Worm (Caenorhabditis elegans): Measurements from ENCODE around the gene capg-2.

capg-2 gene

ce11 chrV:12256398-12256797, 15.3 kb upstream of the capg-2 start, which contains the start of gene ugt-55:
Gene ugt-55, plus strand, starts transcription at chrV:12256698.
- TF ChIP-seq egl-27 (tag; optimal IDR thresholded peaks at IDR 0.05), result no peak
- no peak for TF ChIP-seq nhr-237 (tag; optimal IDR thresholded peaks at IDR 0.05)
- TF ChIP-seq aly-2 (tag; optimal IDR thresholded peaks at IDR 0.05), result no peak
- TF ChIP-seq nhr-23 (tag; optimal IDR thresholded peaks at IDR 0.05), result no peak
- TF ChIP-seq nhr-76 (tag; optimal IDR thresholded peaks at IDR 0.05), result no peak
- TF ChIP-seq lin-39 (tag; optimal IDR thresholded peaks at IDR 0.05), result no peak
- no peak for TF ChIP-seq zag-1 (tag; optimal IDR thresholded peaks at IDR 0.05)
- no peak for TF ChIP-seq ceh-16 (tag; optimal IDR thresholded peaks at IDR 0.05)
- TF ChIP-seq pha-4 (tag; optimal IDR thresholded peaks at IDR 0.05), result no peak
- no peak for TF ChIP-seq R02D3.7 (tag; optimal IDR thresholded peaks at IDR 0.05)
- no peak for TF ChIP-seq ztf-11 (tag; optimal IDR thresholded peaks at IDR 0.05)
- TF ChIP-seq ceh-82 (tag; optimal IDR thresholded peaks at IDR 0.05), result no peak
- TF ChIP-seq lsy-12 (tag; optimal IDR thresholded peaks at IDR 0.05), result no peak

ce11 chrV:12258922-12259321, 12.8 kb upstream of the capg-2 start, which contains the start of gene ugt-56:
Gene ugt-56, plus strand, starts transcription at chrV:12258982.
- TF ChIP-seq fos-1 (tag; optimal IDR thresholded peaks at IDR 0.05) (no peak), ceh-82 (tag; optimal IDR thresholded peaks at IDR 0.05) (no peak), snpc-4 (tag; optimal IDR thresholded peaks at IDR 0.05) (no peak), nhr-76 (tag; optimal IDR thresholded peaks at IDR 0.05) (no peak), elt-2 (tag; optimal IDR thresholded peaks at IDR 0.05) (no peak), ceh-28 (tag; optimal IDR thresholded peaks at IDR 0.05) (no peak), nhr-23 (tag; optimal IDR thresholded peaks at IDR 0.05) (no peak), eor-1 (tag; optimal IDR thresholded peaks at IDR 0.05) (no peak), mml-1 (tag; optimal IDR thresholded peaks at IDR 0.05) (no peak), ceh-9 (tag; optimal IDR thresholded peaks at IDR 0.05) (no peak)

- TF ChIP-seq nhr-77 (tag; optimal IDR thresholded peaks at IDR 0.05) (no peak), elt-1 (tag; optimal IDR thresholded peaks at IDR 0.05) (no peak)
Observed at ce11 chrV:12261377-12261776, 10.3 kb upstream of the capg-2 start, which contains the start of gene tbb-6. Gene tbb-6, plus strand, starts transcription at chrV:12261531.

- no peak for TF ChIP-seq egl-27 (tag; optimal IDR thresholded peaks at IDR 0.05)
- TF ChIP-seq fos-1 (tag; optimal IDR thresholded peaks at IDR 0.05), result no peak
- TF ChIP-seq aly-2 (tag; optimal IDR thresholded peaks at IDR 0.05), result no peak
- no peak for TF ChIP-seq sea-2 (GFP tag; optimal IDR thresholded peaks at IDR 0.05)
- TF ChIP-seq eor-1 (tag; optimal IDR thresholded peaks at IDR 0.05), result no peak
- TF ChIP-seq lin-15B (tag; optimal IDR thresholded peaks at IDR 0.05), result no peak
- no peak for TF ChIP-seq ceh-16 (tag; optimal IDR thresholded peaks at IDR 0.05)
- no peak for TF ChIP-seq fkh-2 (tag; optimal IDR thresholded peaks at IDR 0.05)
- TF ChIP-seq nhr-76 (tag; optimal IDR thresholded peaks at IDR 0.05), result no peak
- TF ChIP-seq daf-12 (tag; optimal IDR thresholded peaks at IDR 0.05), result no peak
- TF ChIP-seq skn-1 (tag; optimal IDR thresholded peaks at IDR 0.05), result no peak
- TF ChIP-seq snpc-4 (tag; optimal IDR thresholded peaks at IDR 0.05), result no peak
- TF ChIP-seq mdl-1 (tag; optimal IDR thresholded peaks at IDR 0.05), result no peak
- TF ChIP-seq nhr-25 (tag; optimal IDR thresholded peaks at IDR 0.05), result no peak
- TF ChIP-seq egl-5 (tag; optimal IDR thresholded peaks at IDR 0.05), result no peak
- TF ChIP-seq pqm-1 (tag; optimal IDR thresholded peaks at IDR 0.05), result no peak
- TF ChIP-seq zag-1 (tag; optimal IDR thresholded peaks at IDR 0.05), result no peak
Observed at ce11 chrV:12263723-12264122, 8.0 kb upstream of the capg-2 start, which contains the start of gene ssp-35. Gene ssp-35, minus strand, starts transcription at chrV:12263823.

- TF ChIP-seq nhr-43 (tag; optimal IDR thresholded peaks at IDR 0.05; ENCODE audit: poor library complexity, severe bottlenecking) (no peak), skn-1 (tag; optimal IDR thresholded peaks at IDR 0.05) (no peak), nfya-1 (tag; optimal IDR thresholded peaks at IDR 0.05; ENCODE audit: insufficient read depth) (no peak), ceh-28 (tag; optimal IDR thresholded peaks at IDR 0.05) (no peak), unc-39 (tag; optimal IDR thresholded peaks at IDR 0.05) (no peak), ceh-9 (tag; optimal IDR thresholded peaks at IDR 0.05) (no peak)
Observed at ce11 chrV:12269272-12269767, 2.4 kb upstream of the capg-2 start, which contains the start of gene twk-24. Gene twk-24, minus strand, starts transcription at chrV:12269322.

All from whole organism, L3 larva.